Worm (Caenorhabditis elegans) whole organism, young adult: ENCODE data around the gene mam-2.

Experiments
- B0035.1 ChIP-seq: sonication (generic microtip); optimal IDR thresholded peaks from 2 replicates; lab custom pipeline; 2016; ENCODE audit warnings: missing genetic modification characterization, mild to moderate bottlenecking, missing compliant biosample characterization, missing genotype, missing genetic modification reagents
- C06A6.2 ChIP-seq: fragments of 200-800 bp; sonication (Bioruptor generic); conservative IDR thresholded peaks from 2 replicates; pipeline ENCODE4 v1.3.6; 2022; ENCODE audit warnings: missing genetic modification characterization, missing compliant biosample characterization
- C17E4.6 ChIP-seq: fragments of 200-800 bp; sonication (Bioruptor generic); IDR thresholded peaks from 2 replicates; pipeline ENCODE4 v1.3.6; 2022; ENCODE audit warnings: missing genetic modification reagents, missing genetic modification characterization, missing compliant biosample characterization
- F10E7.11 ChIP-seq: sonication (generic microtip); optimal IDR thresholded peaks from 2 replicates; lab custom pipeline; 2017; ENCODE audit warnings: mild to moderate bottlenecking, missing genetic modification characterization, moderate library complexity, missing compliant biosample characterization
- F39B2.1 ChIP-seq: fragments of 200-800 bp; sonication (Bioruptor generic); IDR thresholded peaks from 2 replicates; pipeline ENCODE4 v1.3.6; 2022; ENCODE audit warnings: missing genetic modification reagents, missing genetic modification characterization, missing compliant biosample characterization
- F49E8.2 ChIP-seq: sonication (generic microtip); optimal IDR thresholded peaks from 3 replicates; lab custom pipeline; 2017; ENCODE audit warnings: missing genetic modification characterization, mild to moderate bottlenecking, missing compliant biosample characterization, antibody characterized with exemption, moderate library complexity; ENCODE audit not compliant: insufficient read depth
- K12H6.12 ChIP-seq: fragments of 200-800 bp; sonication (Bioruptor generic); optimal IDR thresholded peaks from 2 replicates; lab custom pipeline; 2018; ENCODE audit warnings: mild to moderate bottlenecking, missing genetic modification characterization, missing compliant biosample characterization
- Y53G8AR.9 ChIP-seq: fragments of 200-800 bp; sonication (Bioruptor generic); conservative IDR thresholded peaks from 2 replicates; pipeline ENCODE4 v1.3.6; 2022; ENCODE audit warnings: missing genetic modification reagents, missing genetic modification characterization, missing compliant biosample characterization
- Y67H2A.10 ChIP-seq: fragments of 200-800 bp; sonication (Bioruptor generic); conservative IDR thresholded peaks from 2 replicates; pipeline ENCODE4 v1.3.6; 2022; ENCODE audit warnings: missing genetic modification reagents, missing genetic modification characterization, missing compliant biosample characterization
- Y95B8A.8 ChIP-seq: fragments of 200-800 bp; sonication (Bioruptor generic); IDR thresholded peaks from 2 replicates; pipeline ENCODE4 v1.3.6; 2022; ENCODE audit warnings: missing genetic modification reagents, missing genetic modification characterization, missing compliant biosample characterization
- aptf-3 ChIP-seq: fragments of 200-800 bp; sonication (Bioruptor generic); IDR thresholded peaks from 2 replicates; pipeline ENCODE4 v1.3.6; 2022; ENCODE audit warnings: missing genetic modification characterization, missing compliant biosample characterization
- attf-6 ChIP-seq: fragments of 200-800 bp; sonication (Bioruptor generic); IDR thresholded peaks from 2 replicates; pipeline ENCODE4 v1.3.6; 2022; ENCODE audit warnings: missing genetic modification reagents, missing genetic modification characterization, missing compliant biosample characterization
- bed-1 ChIP-seq: fragments of 200-800 bp; sonication (Bioruptor generic); IDR thresholded peaks from 2 replicates; pipeline ENCODE4 v1.3.6; 2022; ENCODE audit warnings: missing genetic modification reagents, missing genetic modification characterization, missing compliant biosample characterization
- bed-2 ChIP-seq: fragments of 200-800 bp; sonication (Bioruptor generic); IDR thresholded peaks from 2 replicates; pipeline ENCODE4 v1.3.6; 2022; ENCODE audit warnings: missing genetic modification reagents, missing genetic modification characterization, missing compliant biosample characterization
- cebp-1 ChIP-seq, 2 experiments: fragments of 200-800 bp in 1 of 2; sonication (Bioruptor generic) in 1 of 2; sonication (generic microtip) in 1 of 2; IDR thresholded peaks in 1 of 2; optimal IDR thresholded peaks in 1 of 2; 2 replicates each; pipeline versions ENCODE4 v1.3.6 to Lab custom; 2017 to 2022; ENCODE audit warnings: missing compliant biosample characterization in 2 of 2, missing genetic modification characterization in 2 of 2, mild to moderate bottlenecking in 1 of 2, missing genetic modification reagents in 1 of 2, moderate library complexity in 1 of 2
- cebp-2 ChIP-seq: fragments of 200-800 bp; sonication (Bioruptor generic); IDR thresholded peaks from 2 replicates; pipeline ENCODE4 v1.3.6; 2022; ENCODE audit warnings: missing genetic modification characterization, missing compliant biosample characterization
- efl-1 ChIP-seq: fragments of 150-350 bp; optimal IDR thresholded peaks from 2 replicates; lab custom pipeline; 2014; ENCODE audit warnings: missing biosample characterization, missing genetic modification reagents, missing genetic modification characterization
- egl-44 ChIP-seq: fragments of 200-800 bp; sonication (Bioruptor generic); IDR thresholded peaks from 2 replicates; pipeline ENCODE4 v1.3.6; 2022; ENCODE audit warnings: missing genetic modification reagents, missing genetic modification characterization, missing compliant biosample characterization
- hlh-12 ChIP-seq: sonication (generic microtip); optimal IDR thresholded peaks from 2 replicates; lab custom pipeline; 2016; ENCODE audit warnings: missing genetic modification characterization, missing compliant biosample characterization
- let-607 ChIP-seq, 2 experiments: fragments of 200-800 bp in 1 of 2; sonication (Bioruptor generic) in 1 of 2; sonication (generic microtip) in 1 of 2; optimal IDR thresholded peaks; 2 replicates each; lab custom pipeline; 2016 to 2018; ENCODE audit warnings: mild to moderate bottlenecking in 2 of 2, missing compliant biosample characterization in 2 of 2, missing genetic modification characterization in 2 of 2, moderate library complexity in 2 of 2, missing genotype in 1 of 2
- lin-40 ChIP-seq: sonication (generic microtip); optimal IDR thresholded peaks from 2 replicates; lab custom pipeline; 2016; ENCODE audit warnings: missing genetic modification characterization, mild to moderate bottlenecking, missing compliant biosample characterization, missing genotype, missing genetic modification reagents
- madf-10 ChIP-seq: sonication (generic microtip); optimal IDR thresholded peaks from 2 replicates; lab custom pipeline; 2016; ENCODE audit warnings: mild to moderate bottlenecking, missing genetic modification characterization, missing compliant biosample characterization
- madf-3 ChIP-seq: fragments of 200-800 bp; sonication (Bioruptor generic); IDR thresholded peaks from 2 replicates; pipeline ENCODE4 v1.3.6; 2022; ENCODE audit warnings: missing genetic modification reagents, missing genetic modification characterization, missing compliant biosample characterization
- madf-6 ChIP-seq: fragments of 200-800 bp; sonication (Bioruptor generic); IDR thresholded peaks from 2 replicates; pipeline ENCODE4 v1.3.6; 2022; ENCODE audit warnings: missing genetic modification reagents, missing genetic modification characterization, missing compliant biosample characterization
- mxl-1 ChIP-seq: sonication (generic microtip); optimal IDR thresholded peaks from 2 replicates; lab custom pipeline; 2016; ENCODE audit warnings: missing genetic modification characterization, missing compliant biosample characterization
- nhr-120 ChIP-seq: fragments of 200-800 bp; sonication (Bioruptor generic); IDR thresholded peaks from 2 replicates; pipeline ENCODE4 v1.3.6; 2022; ENCODE audit warnings: missing genetic modification characterization, missing compliant biosample characterization
- nhr-179 ChIP-seq: sonication (generic microtip); optimal IDR thresholded peaks from 2 replicates; lab custom pipeline; 2016; ENCODE audit warnings: mild to moderate bottlenecking, missing genetic modification characterization, missing compliant biosample characterization
- nhr-27 ChIP-seq: fragments of 200-800 bp; sonication (Bioruptor generic); optimal IDR thresholded peaks from 2 replicates; lab custom pipeline; 2018; ENCODE audit warnings: mild to moderate bottlenecking, missing genetic modification characterization, moderate library complexity, missing compliant biosample characterization
- nhr-90 ChIP-seq: sonication (generic microtip); optimal IDR thresholded peaks from 2 replicates; lab custom pipeline; 2016; ENCODE audit warnings: missing genotype, mild to moderate bottlenecking, missing genetic modification characterization, missing compliant biosample characterization
- pha-4 ChIP-seq: fragments of 150-350 bp; sonication (generic microtip); optimal IDR thresholded peaks from 2 replicates; lab custom pipeline; 2014; ENCODE audit warnings: missing biosample characterization, missing genetic modification reagents, missing genetic modification characterization
- sea-2 ChIP-seq: fragments of 200-800 bp; sonication (Bioruptor generic); IDR thresholded peaks from 2 replicates; pipeline ENCODE4 v1.3.6; 2022; ENCODE audit warnings: missing genetic modification characterization, missing compliant biosample characterization
- tbp1 ChIP-seq: fragments of 200-800 bp; sonication (Bioruptor generic); optimal IDR thresholded peaks from 2 replicates; lab custom pipeline; 2018; ENCODE audit warnings: mild to moderate bottlenecking, missing genetic modification characterization, missing compliant biosample characterization
- tlf-1 ChIP-seq: fragments of 200-800 bp; sonication (Bioruptor generic); optimal IDR thresholded peaks from 2 replicates; lab custom pipeline; 2018; ENCODE audit warnings: mild to moderate bottlenecking, missing genetic modification characterization, missing compliant biosample characterization
- unc-130 ChIP-seq: sonication (generic microtip); optimal IDR thresholded peaks from 2 replicates; lab custom pipeline; 2016; ENCODE audit warnings: missing genetic modification reagents, missing genetic modification characterization, missing compliant biosample characterization
- xnd-1 ChIP-seq: sonication (generic microtip); optimal IDR thresholded peaks from 2 replicates; lab custom pipeline; 2016; ENCODE audit warnings: missing genotype, missing genetic modification reagents, missing genetic modification characterization, missing compliant biosample characterization

The mam-2 gene

DNA sequence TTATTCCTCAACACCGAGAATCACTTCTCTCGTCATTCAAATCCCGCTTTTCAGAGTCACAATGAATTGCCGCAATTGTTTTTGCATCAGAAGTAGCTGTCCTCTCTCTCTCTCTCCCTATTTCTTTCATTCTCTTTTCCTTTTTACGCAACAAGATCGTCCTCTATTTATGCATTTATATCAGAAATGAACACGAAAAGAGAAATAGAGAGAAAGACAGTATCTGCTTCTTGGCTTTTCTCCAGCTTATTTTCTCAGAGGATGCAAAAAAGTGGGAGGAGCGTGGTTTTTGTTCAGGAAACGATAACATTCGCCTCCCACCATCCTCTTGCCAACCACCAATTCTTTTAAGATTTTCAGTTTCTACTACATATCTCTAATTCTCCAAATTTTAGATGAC lies at the start of gene mam-2:
Gene mam-2 (plus strand): TSS at position 301 of the 400 bp plus-strand sequence.
- no peak for TF ChIP-seq F49E8.2 (tag; lab: Kevin White, UChicago)
- TF ChIP-seq Y67H2A.10 (GFP tag; lab: Robert Waterston, UW): no peak
- no peak for TF ChIP-seq pha-4
- no peak for TF ChIP-seq xnd-1 (tag; lab: Kevin White, UChicago)

DNA sequence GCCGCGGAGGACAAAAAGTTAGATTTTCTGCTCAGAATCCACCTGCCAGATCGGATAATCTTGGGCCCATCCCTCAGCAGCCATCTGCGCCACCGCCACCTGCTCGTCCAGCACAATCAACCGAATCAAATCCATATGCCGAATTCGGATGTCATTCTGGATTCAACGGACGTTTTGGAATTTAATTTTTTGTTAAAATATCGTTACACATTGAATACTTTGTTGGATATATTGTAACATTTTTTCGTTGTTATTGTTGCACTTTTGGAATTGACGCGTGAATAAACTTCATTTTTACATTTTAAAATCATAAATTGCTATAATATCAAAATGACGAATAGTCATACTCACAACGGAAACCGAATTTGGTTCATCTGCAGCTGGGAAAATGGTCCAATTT lies 49.4 kb upstream of the mam-2 start, which contains the start of gene spe-29:
Gene spe-29 (plus strand): TSS at position 301 of the 400 bp plus-strand sequence.
- no peak for TF ChIP-seq aptf-3
- TF ChIP-seq F10E7.11 (tag; lab: Kevin White, UChicago): no peak
- TF ChIP-seq mxl-1 (tag; lab: Kevin White, UChicago): no peak
- no peak for TF ChIP-seq egl-44
- no peak; the same call in 1 of the 2 replicates for TF ChIP-seq madf-6 (GFP tag; lab: Robert Waterston, UW)
- TF ChIP-seq nhr-27 (tag; lab: Kevin White, UChicago): no peak
- TF ChIP-seq B0035.1 (tag; lab: Kevin White, UChicago): no peak
- TF ChIP-seq pha-4: no peak
- no peak for TF ChIP-seq efl-1 (GFP tag; lab: Kevin White, UChicago)
- TF ChIP-seq hlh-12 (tag; lab: Kevin White, UChicago): no peak
- no peak for TF ChIP-seq xnd-1 (tag; lab: Kevin White, UChicago)
- TF ChIP-seq nhr-90 (tag; lab: Kevin White, UChicago): no peak
- TF ChIP-seq unc-130: no peak

DNA sequence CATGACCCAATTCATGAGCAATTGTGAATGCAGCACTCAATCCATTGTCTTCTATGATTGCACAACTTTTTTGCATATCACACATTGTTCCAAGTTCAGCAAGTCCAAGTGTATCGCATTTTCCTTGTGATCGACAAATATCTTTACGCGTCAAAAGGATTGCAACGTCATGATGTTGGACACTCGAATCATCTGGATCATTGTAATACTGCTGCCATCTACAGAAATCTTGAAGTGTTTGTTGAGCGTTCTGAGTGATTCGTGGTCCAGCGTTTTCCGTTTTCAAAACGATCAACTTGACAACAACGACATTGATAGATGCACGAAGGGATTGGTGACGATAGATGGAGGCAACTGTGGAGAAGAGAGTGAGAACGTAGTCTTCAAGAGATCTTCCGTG lies 39.8 kb upstream of the mam-2 start:
- TF ChIP-seq attf-6 (no peak), C06A6.2 (no peak), cebp-2 (no peak), madf-3 (0 out of 2 replicates have a peak, but pooled peaks have one; percentile 15), F39B2.1 (GFP tag; lab: Robert Waterston, UW) (no peak)

DNA sequence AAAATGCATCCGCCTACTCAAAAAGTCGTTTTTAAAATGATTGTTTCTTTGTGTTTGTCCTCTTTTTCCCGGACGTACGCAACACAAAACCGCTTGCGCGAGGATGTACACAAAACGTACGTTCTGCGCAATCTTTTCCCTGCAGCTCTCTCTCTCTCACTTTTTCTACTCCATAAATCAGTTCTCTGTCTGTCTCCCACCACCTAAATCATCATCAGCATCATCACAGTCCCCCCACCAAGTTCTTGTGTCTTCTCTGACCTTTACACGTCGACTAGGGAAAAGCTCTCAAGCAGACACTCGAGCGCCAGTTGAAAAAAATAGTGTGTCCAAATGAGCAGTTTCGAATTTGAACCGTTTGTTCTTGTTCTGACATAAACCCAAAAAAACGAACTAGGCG lies 38.7 kb upstream of the mam-2 start:
- no peak for TF ChIP-seq bed-2
- no peak for TF ChIP-seq C06A6.2
- TF ChIP-seq bed-1 (GFP tag; lab: Robert Waterston, UW): no peak
- TF ChIP-seq madf-10 (tag; lab: Kevin White, UChicago): no peak
- no peak for TF ChIP-seq C17E4.6 (GFP tag; lab: Robert Waterston, UW)
- TF ChIP-seq tlf-1: no peak
- no peak for TF ChIP-seq tbp1 (GFP tag; lab: Kevin White, UChicago)
- no peak for TF ChIP-seq sea-2 (GFP tag; lab: Robert Waterston, UW)
- no peak for TF ChIP-seq let-607 (tag; optimal IDR thresholded peaks at IDR 0.05; lab: Kevin White, UChicago)
- TF ChIP-seq lin-40 (tag; lab: Kevin White, UChicago): no peak
- no peak for TF ChIP-seq Y53G8AR.9 (GFP tag; lab: Robert Waterston, UW)
- TF ChIP-seq pha-4: no peak
- TF ChIP-seq K12H6.12 (tag; lab: Kevin White, UChicago): no peak
- no peak for TF ChIP-seq nhr-179 (tag; lab: Kevin White, UChicago)
- no peak for TF ChIP-seq nhr-120
- TF ChIP-seq cebp-1 (GFP tag; IDR thresholded peaks at IDR 0.05; lab: Robert Waterston, UW): no peak
- no peak for TF ChIP-seq cebp-1 (tag; optimal IDR thresholded peaks at IDR 0.05; lab: Kevin White, UChicago)
- TF ChIP-seq Y95B8A.8 (GFP tag; lab: Robert Waterston, UW): no peak
